Worm (Caenorhabditis elegans): ENCODE data around the gene nkat-1.

The nkat-1 gene

ce11 chrX:14140040-14140439 is at the start of gene nkat-1:
Gene nkat-1 (minus strand): TSS chrX:14140140.
- no peak for TF ChIP-seq W03F9.2 (tag; optimal IDR thresholded peaks at IDR 0.05)
- no peak for TF ChIP-seq dao-5 (tag; optimal IDR thresholded peaks at IDR 0.05)
- TF ChIP-seq him-1 (tag; optimal IDR thresholded peaks at IDR 0.05) = no peak

ce11 chrX:14186466-14186865 is 46.5 kb upstream of the nkat-1 start, which contains the start of gene ceh-36:
Gene ceh-36 (minus strand): TSS chrX:14186566.
- TF ChIP-seq W03F9.2 (tag; optimal IDR thresholded peaks at IDR 0.05) (no peak), dao-5 (tag; optimal IDR thresholded peaks at IDR 0.05) (no peak), him-1 (tag; optimal IDR thresholded peaks at IDR 0.05) (no peak)

ce11 chrX:14185631-14186030 is 45.7 kb upstream of the nkat-1 start:
- TF ChIP-seq W03F9.2 (tag; optimal IDR thresholded peaks at IDR 0.05) (no peak), dao-5 (tag; optimal IDR thresholded peaks at IDR 0.05) (no peak)

ce11 chrX:14182514-14182913 is 42.6 kb upstream of the nkat-1 start:
- TF ChIP-seq dao-5 (tag; optimal IDR thresholded peaks at IDR 0.05) (no peak), him-1 (tag; optimal IDR thresholded peaks at IDR 0.05) (no peak), W03F9.2 (tag; optimal IDR thresholded peaks at IDR 0.05) (no peak)

ce11 chrX:14180151-14180550 is 40.2 kb upstream of the nkat-1 start, which contains the start of gene C37E2.3:
Gene C37E2.3 (plus strand): TSS chrX:14180451.
- no peak for TF ChIP-seq dao-5 (tag; optimal IDR thresholded peaks at IDR 0.05)
- TF ChIP-seq W03F9.2 (tag; optimal IDR thresholded peaks at IDR 0.05) = no peak
- no peak for TF ChIP-seq him-1 (tag; optimal IDR thresholded peaks at IDR 0.05)

- TF ChIP-seq W03F9.2 (tag; optimal IDR thresholded peaks at IDR 0.05) = no peak
Measured at ce11 chrX:14179488-14179887, 39.5 kb upstream of the nkat-1 start.

ce11 chrX:14178688-14179087 is 38.7 kb upstream of the nkat-1 start, which contains the start of gene C37E2.10:
Gene C37E2.10 (plus strand): TSS chrX:14178988.
- TF ChIP-seq him-1 (tag; optimal IDR thresholded peaks at IDR 0.05) = no peak
- no peak for TF ChIP-seq W03F9.2 (tag; optimal IDR thresholded peaks at IDR 0.05)
- no peak for TF ChIP-seq dao-5 (tag; optimal IDR thresholded peaks at IDR 0.05)

ce11 chrX:14175740-14176139 is 35.8 kb upstream of the nkat-1 start, which contains the start of gene C37E2.2:
Gene C37E2.2 (plus strand): TSS chrX:14176040.
- TF ChIP-seq dao-5 (tag; optimal IDR thresholded peaks at IDR 0.05) = no peak
- TF ChIP-seq W03F9.2 (tag; optimal IDR thresholded peaks at IDR 0.05) = no peak
- TF ChIP-seq him-1 (tag; optimal IDR thresholded peaks at IDR 0.05) = no peak

ce11 chrX:14173850-14174249 is 33.9 kb upstream of the nkat-1 start, which contains the start of gene idhb-1:
Gene idhb-1 (minus strand): TSS chrX:14174063.
- TF ChIP-seq him-1 (tag; optimal IDR thresholded peaks at IDR 0.05) (no peak), W03F9.2 (tag; optimal IDR thresholded peaks at IDR 0.05) (peak; percentile 46)

ce11 chrX:14169569-14170031 is 29.7 kb upstream of the nkat-1 start, which contains the start of gene sym-4:
Gene sym-4 (minus strand): TSS chrX:14169619.
- TF ChIP-seq him-1 (tag; optimal IDR thresholded peaks at IDR 0.05) (peak; percentile 26), W03F9.2 (tag; optimal IDR thresholded peaks at IDR 0.05) (peak; percentile 84), dao-5 (tag; optimal IDR thresholded peaks at IDR 0.05) (no peak)

ce11 chrX:14165156-14165555 is 25.2 kb upstream of the nkat-1 start:
- no peak for TF ChIP-seq W03F9.2 (tag; optimal IDR thresholded peaks at IDR 0.05)
- no peak for TF ChIP-seq him-1 (tag; optimal IDR thresholded peaks at IDR 0.05)
- no peak for TF ChIP-seq dao-5 (tag; optimal IDR thresholded peaks at IDR 0.05)

ce11 chrX:14164234-14164633 is 24.3 kb upstream of the nkat-1 start, which contains the start of gene vha-20:
Gene vha-20 (minus strand): TSS chrX:14164506.
- no peak for TF ChIP-seq dao-5 (tag; optimal IDR thresholded peaks at IDR 0.05)
- no peak for TF ChIP-seq W03F9.2 (tag; optimal IDR thresholded peaks at IDR 0.05)
- no peak for TF ChIP-seq him-1 (tag; optimal IDR thresholded peaks at IDR 0.05)

- peak; percentile 20 for TF ChIP-seq dao-5 (tag; optimal IDR thresholded peaks at IDR 0.05)
- peak; percentile 23 for TF ChIP-seq W03F9.2 (tag; optimal IDR thresholded peaks at IDR 0.05)
- no peak for TF ChIP-seq him-1 (tag; optimal IDR thresholded peaks at IDR 0.05)
Measured at ce11 chrX:14161684-14162347, 21.9 kb upstream of the nkat-1 start, which contains the start of gene lgc-25. Gene lgc-25 (minus strand): TSS chrX:14161734.

ce11 chrX:14156913-14157312 is 17.0 kb upstream of the nkat-1 start, which contains the start of gene ceh-90:
Gene ceh-90 (minus strand): TSS chrX:14157013.
- no peak for TF ChIP-seq him-1 (tag; optimal IDR thresholded peaks at IDR 0.05)
- no peak for TF ChIP-seq W03F9.2 (tag; optimal IDR thresholded peaks at IDR 0.05)
- no peak for TF ChIP-seq dao-5 (tag; optimal IDR thresholded peaks at IDR 0.05)
